Fruit fly (Drosophila melanogaster): ENCODE data around the gene elav.
A peak's percentile ranks its signal among the peaks of the same experiment; 100 is the strongest.

Gene elav

dm6 chrX:529724-530603, 6.9 kb upstream of the elav start, which contains the start of the genes CG4293 and Appl (continued):
- TF ChIP-seq Sry-δ (GFP tag; optimal IDR thresholded peaks at IDR 0.05), result peak; percentile 53
- TF ChIP-seq CG34376 (GFP tag; optimal IDR thresholded peaks at IDR 0.05), result no peak
- TF ChIP-seq Doc2 (GFP tag; IDR thresholded peaks at IDR 0.05), result no peak
- no peak for TF ChIP-seq ind (GFP tag; optimal IDR thresholded peaks at IDR 0.05)
- no peak for TF ChIP-seq CrebB (tag; optimal IDR thresholded peaks at IDR 0.05)
- TF ChIP-seq CG11398 (GFP tag; optimal IDR thresholded peaks at IDR 0.05), result no peak
- TF ChIP-seq CG11695 (GFP tag; IDR thresholded peaks at IDR 0.05), result no peak
- TF ChIP-seq ase (GFP tag; IDR thresholded peaks at IDR 0.05), result no peak
- no peak for TF ChIP-seq Spps (tag; optimal IDR thresholded peaks at IDR 0.05)
- TF ChIP-seq CG10321 (GFP tag; IDR thresholded peaks at IDR 0.05), result no peak
- no peak for TF ChIP-seq CG7357 (GFP tag; IDR thresholded peaks at IDR 0.05)
- TF ChIP-seq CTCF (GFP tag; optimal IDR thresholded peaks at IDR 0.05), result peak; percentile 95
- peak; percentile 90 for TF ChIP-seq Lhr (GFP tag; optimal IDR thresholded peaks at IDR 0.05)
- TF ChIP-seq dmrt11E (tag; optimal IDR thresholded peaks at IDR 0.05), result no peak
- TF ChIP-seq CG2129 (GFP tag; IDR thresholded peaks at IDR 0.05; ENCODE audit: partially characterized antibody), result no peak
- TF ChIP-seq Hmr (GFP tag; optimal IDR thresholded peaks at IDR 0.05), result peak; percentile 51
- TF ChIP-seq CG15514 (GFP tag; optimal IDR thresholded peaks at IDR 0.05), result peak; percentile 99
- TF ChIP-seq ato (GFP tag; IDR thresholded peaks at IDR 0.05; ENCODE audit: partially characterized antibody), result no peak
- no peak for TF ChIP-seq PHDP (tag; optimal IDR thresholded peaks at IDR 0.05)
- TF ChIP-seq MBD-R2 (GFP tag; IDR thresholded peaks at IDR 0.05), result peak; percentile 84
- no peak for TF ChIP-seq kay (GFP tag; optimal IDR thresholded peaks at IDR 0.05)
- no peak for TF ChIP-seq run (tag; optimal IDR thresholded peaks at IDR 0.05)
- peak; percentile 38; the same call in 1 of the 2 replicates for TF ChIP-seq Scr (GFP tag; IDR thresholded peaks at IDR 0.05; ENCODE audit: partially characterized antibody)
- TF ChIP-seq sisA (GFP tag; IDR thresholded peaks at IDR 0.05), result no peak
- TF ChIP-seq CG14710 (tag; optimal IDR thresholded peaks at IDR 0.05), result peak; percentile 56
- TF ChIP-seq CG12391 (tag; optimal IDR thresholded peaks at IDR 0.05), result no peak
- peak; percentile 38 for TF ChIP-seq Elba2 (GFP tag; optimal IDR thresholded peaks at IDR 0.05)
- TF ChIP-seq CG6791 (GFP tag; IDR thresholded peaks at IDR 0.05; ENCODE audit: partially characterized antibody), result 0 out of 3 replicates have a peak, but pooled peaks have one; percentile 21
- peak; percentile 54; the same call in 1 of the 3 replicates for TF ChIP-seq CG34422 (GFP tag; IDR thresholded peaks at IDR 0.05)
- TF ChIP-seq Dref (GFP tag; IDR thresholded peaks at IDR 0.05), result peak; percentile 38; the same call in 1 of the 2 replicates
- no peak for TF ChIP-seq CG11560 (tag; IDR thresholded peaks at IDR 0.05)
- no peak for TF ChIP-seq ssp (GFP tag; IDR thresholded peaks at IDR 0.05)
- TF ChIP-seq gt (GFP tag; IDR thresholded peaks at IDR 0.05), result no peak
- TF ChIP-seq sim (GFP tag; IDR thresholded peaks at IDR 0.05), result no peak
- no peak for TF ChIP-seq CG9609 (GFP tag; optimal IDR thresholded peaks at IDR 0.05)
- TF ChIP-seq CG8924 (tag; optimal IDR thresholded peaks at IDR 0.05), result no peak
- TF ChIP-seq stwl (tag; optimal IDR thresholded peaks at IDR 0.05), result peak; percentile 17
- no peak for TF ChIP-seq prd (optimal IDR thresholded peaks at IDR 0.05)
- TF ChIP-seq prd (GFP tag; IDR thresholded peaks at IDR 0.05), result no peak
- TF ChIP-seq inv (GFP tag; IDR thresholded peaks at IDR 0.05; ENCODE audit: partially characterized antibody), result no peak; the same call in 1 of the 2 replicates
- no peak for TF ChIP-seq cato (GFP tag; optimal IDR thresholded peaks at IDR 0.05; ENCODE audit: borderline replicate concordance)
- TF ChIP-seq CG17912 (GFP tag; optimal IDR thresholded peaks at IDR 0.05), result no peak
- no peak for TF ChIP-seq CG10462 (GFP tag; optimal IDR thresholded peaks at IDR 0.05)
- TF ChIP-seq CG4820 (GFP tag; optimal IDR thresholded peaks at IDR 0.05), result no peak
- no peak for TF ChIP-seq MTF-1 (GFP tag; optimal IDR thresholded peaks at IDR 0.05; ENCODE audit: borderline replicate concordance)
- no peak for TF ChIP-seq CG31441 (GFP tag; IDR thresholded peaks at IDR 0.05)
- TF ChIP-seq zf30C (GFP tag; optimal IDR thresholded peaks at IDR 0.05), result no peak
- peak; percentile 14 for TF ChIP-seq sug (tag; optimal IDR thresholded peaks at IDR 0.05)
- TF ChIP-seq sna (GFP tag; IDR thresholded peaks at IDR 0.05; ENCODE audit: partially characterized antibody), result 0 out of 2 replicates have a peak, but pooled peaks have one; percentile 20

All from whole organism, embryonic.